Fruit fly (Drosophila melanogaster) whole organism, prepupa: ENCODE measurements around the gene scramb1.

ENCODE experiments used
- Blimp-1 ChIP-seq: fragments of 200-800 bp; sonication (Bioruptor generic); optimal IDR thresholded peaks from 3 replicates; lab custom pipeline; 2017; ENCODE audit warnings: missing biosample characterization, missing genetic modification characterization, mild to moderate bottlenecking, moderate library complexity, missing genetic modification reagents
- CG1621 ChIP-seq: fragments of 200-800 bp; sonication (Bioruptor generic); optimal IDR thresholded peaks from 3 replicates; lab custom pipeline; 2018; ENCODE audit warnings: missing biosample characterization, mild to moderate bottlenecking, missing genetic modification characterization
- CG31627 ChIP-seq: fragments of 200-800 bp; sonication (Bioruptor generic); optimal IDR thresholded peaks from 3 replicates; lab custom pipeline; 2016; ENCODE audit warnings: missing biosample characterization, missing genetic modification characterization
- CG6854 ChIP-seq: fragments of 200-800 bp; sonication (Bioruptor generic); optimal IDR thresholded peaks from 2 replicates; lab custom pipeline; 2017; ENCODE audit warnings: missing biosample characterization, mild to moderate bottlenecking, missing genetic modification characterization
- CG7368 ChIP-seq: fragments of 200-800 bp; sonication (Bioruptor generic); optimal IDR thresholded peaks from 3 replicates; lab custom pipeline; 2016; ENCODE audit warnings: missing biosample characterization, missing genetic modification characterization
- Eip78C ChIP-seq: fragments of 200-800 bp; sonication (Bioruptor generic); peaks from one replicate; lab custom pipeline; 2016; ENCODE audit warnings: missing biosample characterization, missing genetic modification characterization
- Ets21C ChIP-seq: fragments of 200-800 bp; sonication (Bioruptor generic); optimal IDR thresholded peaks from 3 replicates; lab custom pipeline; 2016; ENCODE audit warnings: missing biosample characterization, missing genetic modification characterization
- Ets96B ChIP-seq: fragments of 200-800 bp; optimal IDR thresholded peaks from 2 replicates; lab custom pipeline; 2019; ENCODE audit warnings: missing biosample characterization, mild to moderate bottlenecking, missing genetic modification characterization, moderate library complexity
- dac ChIP-seq: fragments of 200-800 bp; sonication (Bioruptor generic); optimal IDR thresholded peaks from 2 replicates; lab custom pipeline; 2017; ENCODE audit warnings: missing biosample characterization, mild to moderate bottlenecking, missing genetic modification characterization
- dsx ChIP-seq: fragments of 200-800 bp; optimal IDR thresholded peaks from 3 replicates; lab custom pipeline; 2019; ENCODE audit warnings: missing biosample characterization, mild to moderate bottlenecking, missing genetic modification characterization, moderate library complexity; ENCODE audit not compliant: poor library complexity, severe bottlenecking
- fkh ChIP-seq: fragments of 200-800 bp; sonication (Bioruptor generic); optimal IDR thresholded peaks from 3 replicates; lab custom pipeline; 2017; ENCODE audit warnings: missing biosample characterization, mild to moderate bottlenecking, missing genetic modification characterization, moderate library complexity
- lz ChIP-seq: fragments of 200-800 bp; sonication (Bioruptor generic); optimal IDR thresholded peaks from 3 replicates; lab custom pipeline; 2016; ENCODE audit warnings: missing biosample characterization, missing genetic modification characterization
- salr ChIP-seq, 2 experiments: fragments of 200-800 bp; sonication (Bioruptor generic); optimal IDR thresholded peaks; 3 replicates each; lab custom pipeline; 2016 to 2018; ENCODE audit warnings: missing biosample characterization in 2 of 2, missing genetic modification characterization in 2 of 2, mild to moderate bottlenecking in 1 of 2
- spab ChIP-seq: fragments of 200-800 bp; sonication (Bioruptor generic); optimal IDR thresholded peaks from 2 replicates; lab custom pipeline; 2017; ENCODE audit warnings: missing biosample characterization, mild to moderate bottlenecking, missing genetic modification characterization, missing genetic modification reagents

- TF ChIP-seq CG7368 (GFP tag; lab: Kevin White, UChicago): no peak
- TF ChIP-seq Eip78C: no peak
- no peak for TF ChIP-seq dsx (GFP tag; lab: Kevin White, UChicago)
- TF ChIP-seq salr (GFP tag; optimal IDR thresholded peaks at IDR 0.05; lab: Kevin White, UChicago): no peak
- TF ChIP-seq Blimp-1 (GFP tag; lab: Kevin White, UChicago): no peak
- no peak for TF ChIP-seq spab (GFP tag; lab: Kevin White, UChicago)
- TF ChIP-seq CG31627: peak; percentile 8
- TF ChIP-seq lz (GFP tag; lab: Kevin White, UChicago): peak; percentile 1
- TF ChIP-seq Ets96B (tag; lab: Kevin White, UChicago): no peak
- no peak for TF ChIP-seq CG1621 (tag; lab: Kevin White, UChicago)
- TF ChIP-seq CG6854: no peak
- no peak for TF ChIP-seq fkh (GFP tag; lab: Kevin White, UChicago)
- TF ChIP-seq dac (GFP tag; lab: Kevin White, UChicago): no peak
- TF ChIP-seq Ets21C: no peak
Observed at dm6 chr3L:10242243-10242642, 17.2 kb upstream of the scramb1 start.
